Worm (Caenorhabditis elegans): ENCODE measurements around the gene clec-28.

DNA sequence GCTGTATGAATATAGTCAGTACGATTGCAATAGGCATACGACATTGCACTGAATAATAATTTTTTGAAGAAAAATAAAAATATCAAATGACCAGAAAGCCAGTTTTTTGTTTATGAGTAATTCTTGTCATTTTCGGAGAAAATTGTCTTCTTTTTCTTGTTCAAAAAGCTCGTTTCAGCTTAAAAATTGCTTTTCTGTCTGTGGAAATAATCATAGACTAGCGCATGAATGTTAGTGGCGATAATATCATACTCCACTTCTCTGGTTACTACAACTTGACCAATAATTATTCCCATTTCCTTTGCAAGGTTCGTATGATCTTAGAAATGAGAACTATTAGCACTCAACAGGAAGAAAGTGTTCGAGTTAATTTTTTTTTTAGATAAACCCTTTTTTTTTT lies 38.0 kb upstream of the clec-28 start, which contains the start of gene srh-216:
- TF ChIP-seq him-1 (tag; optimal IDR thresholded peaks at IDR 0.05) = no peak
- no peak for TF ChIP-seq W03F9.2 (tag; optimal IDR thresholded peaks at IDR 0.05)

Measured in whole organism, L4/young adult.